Fruit fly (Drosophila melanogaster) whole organism, embryonic: ENCODE results near the gene CG12379.

ENCODE experiments used
- Adf1 ChIP-seq: fragments of 200-800 bp; sonication (Bioruptor generic); IDR thresholded peaks from 2 replicates; pipeline ENCODE4 v1.3.6; 2022; ENCODE audit warnings: missing biosample characterization, missing genetic modification characterization
- Antp ChIP-seq: fragments of 200-800 bp; sonication (Bioruptor generic); optimal IDR thresholded peaks from 3 replicates; lab custom pipeline; 2016; ENCODE audit warnings: missing biosample characterization, missing genetic modification characterization
- Asciz ChIP-seq: fragments of 200-800 bp; sonication (Bioruptor generic); optimal IDR thresholded peaks from 2 replicates; lab custom pipeline; 2017; ENCODE audit warnings: missing biosample characterization, mild to moderate bottlenecking, missing genetic modification characterization, missing genetic modification reagents
- CG10959 ChIP-seq: fragments of 200-800 bp; sonication (Bioruptor generic); IDR thresholded peaks from 2 replicates; pipeline ENCODE4 v1.3.6; 2022; ENCODE audit warnings: missing biosample characterization, missing genetic modification characterization
- CG11398 ChIP-seq: fragments of 200-800 bp; sonication (Bioruptor generic); optimal IDR thresholded peaks from 2 replicates; lab custom pipeline; 2016; ENCODE audit warnings: missing biosample characterization, missing genetic modification characterization
- CG11504 ChIP-seq: fragments of 200-800 bp; sonication (Bioruptor generic); optimal IDR thresholded peaks from 3 replicates; lab custom pipeline; 2019; ENCODE audit warnings: missing biosample characterization, mild to moderate bottlenecking, missing genetic modification characterization, moderate library complexity
- CG11723 ChIP-seq: fragments of 200-800 bp; sonication (Bioruptor generic); optimal IDR thresholded peaks from 2 replicates; lab custom pipeline; 2017; ENCODE audit warnings: missing biosample characterization, mild to moderate bottlenecking, missing genetic modification characterization
- CG12299 ChIP-seq: fragments of 200-800 bp; sonication (Bioruptor generic); optimal IDR thresholded peaks from 2 replicates; lab custom pipeline; 2018; ENCODE audit warnings: missing biosample characterization, mild to moderate bottlenecking, missing genetic modification characterization
- CG14860 ChIP-seq: fragments of 200-800 bp; sonication (Bioruptor generic); IDR thresholded peaks from 3 replicates; pipeline ENCODE4 v1.3.6; 2022; ENCODE audit warnings: missing biosample characterization, missing genetic modification characterization; ENCODE audit not compliant: partially characterized antibody
- CG15269 ChIP-seq: fragments of 200-800 bp; sonication (Bioruptor generic); optimal IDR thresholded peaks from 2 replicates; lab custom pipeline; 2018; ENCODE audit warnings: missing biosample characterization, mild to moderate bottlenecking, missing genetic modification characterization, moderate library complexity
- CG15696 ChIP-seq: fragments of 200-800 bp; sonication (Bioruptor generic); optimal IDR thresholded peaks from 2 replicates; lab custom pipeline; 2019; ENCODE audit warnings: missing biosample characterization, mild to moderate bottlenecking, missing genetic modification characterization, moderate library complexity
- CG17359 ChIP-seq: fragments of 200-800 bp; sonication (Bioruptor generic); optimal IDR thresholded peaks from 3 replicates; lab custom pipeline; 2018; ENCODE audit warnings: missing biosample characterization, mild to moderate bottlenecking, missing genetic modification characterization, moderate library complexity
- CG18476 ChIP-seq: fragments of 200-800 bp; sonication (Bioruptor generic); optimal IDR thresholded peaks from 2 replicates; lab custom pipeline; 2016; ENCODE audit warnings: missing biosample characterization, mild to moderate bottlenecking, missing genetic modification characterization
- CG2199 ChIP-seq: fragments of 200-800 bp; sonication (Bioruptor generic); IDR thresholded peaks from 3 replicates; pipeline ENCODE4 v1.3.6; 2022; ENCODE audit warnings: missing biosample characterization, missing genetic modification characterization
- CG3726 ChIP-seq: fragments of 200-800 bp; sonication (Bioruptor generic); IDR thresholded peaks from 3 replicates; pipeline ENCODE4, ENCODE4 v1.3.6; 2022; ENCODE audit warnings: missing biosample characterization, missing genetic modification characterization
- CG4617 ChIP-seq: fragments of 200-800 bp; sonication (Bioruptor generic); optimal IDR thresholded peaks from 3 replicates; lab custom pipeline; 2016; ENCODE audit warnings: missing biosample characterization, missing genetic modification characterization, borderline replicate concordance
- CG6683 ChIP-seq: fragments of 200-800 bp; sonication (Bioruptor generic); optimal IDR thresholded peaks from 2 replicates; lab custom pipeline; 2017; ENCODE audit warnings: missing biosample characterization, mild to moderate bottlenecking, missing genetic modification characterization, missing genetic modification reagents
- CG6765 ChIP-seq: fragments of 200-800 bp; sonication (Bioruptor generic); optimal IDR thresholded peaks from 3 replicates; lab custom pipeline; 2017; ENCODE audit warnings: missing biosample characterization, mild to moderate bottlenecking, missing genetic modification characterization
- CG7745 ChIP-seq: fragments of 200-800 bp; sonication (Bioruptor generic); optimal IDR thresholded peaks from 2 replicates; lab custom pipeline; 2018; ENCODE audit warnings: missing biosample characterization, mild to moderate bottlenecking, missing genetic modification characterization, moderate library complexity
- CG8281 ChIP-seq: fragments of 200-800 bp; sonication (Bioruptor generic); optimal IDR thresholded peaks from 2 replicates; lab custom pipeline; 2018; ENCODE audit warnings: missing biosample characterization, mild to moderate bottlenecking, missing genetic modification characterization, moderate library complexity
- CG9932 ChIP-seq: fragments of 200-800 bp; sonication (Bioruptor generic); IDR thresholded peaks from 2 replicates; pipeline ENCODE4 v1.3.6; 2022; ENCODE audit warnings: missing biosample characterization, missing genetic modification characterization
- CoRest ChIP-seq: fragments of 200-800 bp; sonication (Bioruptor generic); optimal IDR thresholded peaks from 3 replicates; lab custom pipeline; 2018; ENCODE audit warnings: missing biosample characterization, mild to moderate bottlenecking, missing genetic modification characterization, moderate library complexity
- Hr39 ChIP-seq: fragments of >200 bp; optimal IDR thresholded peaks from 2 replicates; lab custom pipeline; 2017
- Jarid2 ChIP-seq: fragments of 200-800 bp; sonication (Bioruptor generic); optimal IDR thresholded peaks from 3 replicates; lab custom pipeline; 2017; ENCODE audit warnings: mild to moderate bottlenecking, missing biosample characterization, missing genetic modification reagents, missing genetic modification characterization
- Med ChIP-seq: fragments of 200-800 bp; sonication (Bioruptor generic); peaks from one replicate; lab custom pipeline; 2016; ENCODE audit warnings: missing biosample characterization, missing genetic modification characterization, mild to moderate bottlenecking, inconsistent platforms, moderate library complexity
- NFAT ChIP-seq: fragments of 200-800 bp; sonication (Bioruptor generic); IDR thresholded peaks from 2 replicates; pipeline ENCODE4 v1.3.6; 2022; ENCODE audit warnings: missing biosample characterization, missing genetic modification characterization
- Nf-YB ChIP-seq: fragments of 200-800 bp; sonication (Bioruptor generic); optimal IDR thresholded peaks from 3 replicates; lab custom pipeline; 2019; ENCODE audit warnings: missing biosample characterization, mild to moderate bottlenecking, missing genetic modification characterization, moderate library complexity
- Side ChIP-seq: fragments of 200-800 bp; sonication (Bioruptor generic); optimal IDR thresholded peaks from 2 replicates; lab custom pipeline; 2016; ENCODE audit warnings: missing biosample characterization, missing genetic modification characterization
- Sry-δ ChIP-seq: fragments of 200-800 bp; sonication (Bioruptor generic); optimal IDR thresholded peaks from 2 replicates; lab custom pipeline; 2016; ENCODE audit warnings: missing biosample characterization, missing genetic modification characterization
- Stat92E ChIP-seq, 3 experiments: fragments of >200 bp in 2 of 3; fragments of 200-800 bp in 1 of 3; sonication (Bioruptor generic) in 1 of 3; optimal IDR thresholded peaks; 2 replicates each; lab custom pipeline; 2017 to 2019; ENCODE audit warnings: missing biosample characterization in 3 of 3, missing genetic modification characterization in 3 of 3, mild to moderate bottlenecking in 1 of 3, moderate library complexity in 1 of 3
- abd-A ChIP-seq: fragments of 200-800 bp; sonication (Bioruptor generic); optimal IDR thresholded peaks from 3 replicates; lab custom pipeline; 2019; ENCODE audit warnings: missing biosample characterization, mild to moderate bottlenecking, missing genetic modification characterization, moderate library complexity
- amos ChIP-seq: fragments of 200-800 bp; sonication (Bioruptor generic); IDR thresholded peaks from 2 replicates; pipeline ENCODE4 v1.3.6; 2022; ENCODE audit warnings: missing biosample characterization, missing genetic modification characterization; ENCODE audit not compliant: partially characterized antibody
- btn ChIP-seq: fragments of 200-800 bp; sonication (Bioruptor generic); optimal IDR thresholded peaks from 2 replicates; lab custom pipeline; 2016; ENCODE audit warnings: missing biosample characterization, missing genetic modification characterization
- dan ChIP-seq: fragments of 200-800 bp; sonication (Bioruptor generic); IDR thresholded peaks from 2 replicates; pipeline ENCODE4 v1.3.6; 2022; ENCODE audit warnings: missing biosample characterization, missing genetic modification characterization
- gce ChIP-seq: fragments of 200-800 bp; sonication (Bioruptor generic); IDR thresholded peaks from 3 replicates; pipeline ENCODE4 v1.3.6; 2022; ENCODE audit warnings: missing biosample characterization, missing genetic modification characterization
- lov ChIP-seq, 2 experiments: fragments of 200-800 bp in 1 of 2; fragments of >200 bp in 1 of 2; sonication (Bioruptor generic) in 1 of 2; IDR thresholded peaks in 1 of 2; optimal IDR thresholded peaks in 1 of 2; 2 replicates in 1 of 2; 3 replicates in 1 of 2; pipeline versions ENCODE4 v1.3.6 to Lab custom; 2017 to 2022; ENCODE audit warnings: missing biosample characterization in 1 of 2, missing genetic modification characterization in 1 of 2
- maf-S ChIP-seq: fragments of 200-800 bp; sonication (Bioruptor generic); optimal IDR thresholded peaks from 2 replicates; lab custom pipeline; 2016; ENCODE audit warnings: missing biosample characterization, missing genetic modification characterization
- mld ChIP-seq: fragments of 200-800 bp; sonication (Bioruptor generic); IDR thresholded peaks from 3 replicates; pipeline ENCODE4 v1.3.6; 2022; ENCODE audit warnings: missing biosample characterization, missing genetic modification characterization; ENCODE audit not compliant: partially characterized antibody
- peb ChIP-seq: fragments of 200-800 bp; sonication (Bioruptor generic); IDR thresholded peaks from 2 replicates; pipeline ENCODE4 v1.3.6; 2022; ENCODE audit warnings: missing biosample characterization, missing genetic modification characterization
- pho ChIP-seq: fragments of 200-800 bp; sonication (Bioruptor generic); optimal IDR thresholded peaks from 2 replicates; lab custom pipeline; 2016; ENCODE audit warnings: missing biosample characterization, missing genetic modification characterization
- run ChIP-seq: fragments of 200-800 bp; sonication (Bioruptor generic); optimal IDR thresholded peaks from 3 replicates; lab custom pipeline; 2018; ENCODE audit warnings: missing biosample characterization, mild to moderate bottlenecking, missing genetic modification characterization
- sc ChIP-seq, 3 experiments: fragments of >200 bp in 2 of 3; fragments of 200-800 bp in 1 of 3; sonication (Bioruptor generic) in 1 of 3; optimal IDR thresholded peaks; 2 replicates in 2 of 3; 3 replicates in 1 of 3; lab custom pipeline; 2017; ENCODE audit warnings: mild to moderate bottlenecking in 1 of 3, missing biosample characterization in 1 of 3, missing genetic modification characterization in 1 of 3, missing genetic modification reagents in 1 of 3
- sd ChIP-seq: fragments of 200-800 bp; sonication (Bioruptor generic); optimal IDR thresholded peaks from 3 replicates; lab custom pipeline; 2018; ENCODE audit warnings: missing biosample characterization, mild to moderate bottlenecking, missing genetic modification characterization, moderate library complexity
- sob ChIP-seq: fragments of 200-800 bp; sonication (Bioruptor generic); IDR thresholded peaks from 2 replicates; pipeline ENCODE4 v1.3.6; 2022; ENCODE audit warnings: missing biosample characterization, missing genetic modification characterization
- sqz ChIP-seq: fragments of 200-800 bp; sonication (Bioruptor generic); optimal IDR thresholded peaks from 3 replicates; lab custom pipeline; 2018; ENCODE audit warnings: missing biosample characterization, mild to moderate bottlenecking, missing genetic modification characterization
- sug ChIP-seq: fragments of 200-800 bp; optimal IDR thresholded peaks from 2 replicates; lab custom pipeline; 2019; ENCODE audit warnings: missing biosample characterization, mild to moderate bottlenecking, missing genetic modification characterization, moderate library complexity
- unc-4 ChIP-seq: fragments of 200-800 bp; sonication (Bioruptor generic); IDR thresholded peaks from 2 replicates; pipeline ENCODE4 v1.3.6; 2022; ENCODE audit warnings: missing biosample characterization, missing genetic modification characterization; ENCODE audit not compliant: partially characterized antibody
- wor ChIP-seq: fragments of 200-800 bp; sonication (Bioruptor generic); IDR thresholded peaks from 2 replicates; pipeline ENCODE4 v1.3.6; 2022; ENCODE audit warnings: missing biosample characterization, missing genetic modification characterization

Gene CG12379

dm6 chrX:15738890-15739550, 5.2 kb upstream of the CG12379 start, which contains the start of the genes CG11679 and CG8206 (continued):
- TF ChIP-seq Med, result peak; percentile 91
- no peak for TF ChIP-seq lov (optimal IDR thresholded peaks at IDR 0.05; lab: Kevin White, UChicago)
- no peak for TF ChIP-seq lov (GFP tag; IDR thresholded peaks at IDR 0.05; lab: Robert Waterston, UW)
- no peak for TF ChIP-seq Stat92E (GFP tag; optimal IDR thresholded peaks at IDR 0.05; lab: Kevin White, UChicago)
- no peak for TF ChIP-seq CG18476 (GFP tag; lab: Kevin White, UChicago)
- no peak for TF ChIP-seq Hr39
- no peak for TF ChIP-seq Asciz
- no peak for TF ChIP-seq gce (GFP tag; lab: Robert Waterston, UW)
- TF ChIP-seq CG3726, result no peak
- no peak for TF ChIP-seq sqz (GFP tag; lab: Kevin White, UChicago)
- TF ChIP-seq dan (GFP tag; lab: Robert Waterston, UW), result no peak
- peak; percentile 5 for TF ChIP-seq CG4617
- peak; percentile 59 for TF ChIP-seq Antp (GFP tag; lab: Kevin White, UChicago)
- no peak for TF ChIP-seq CG11398 (GFP tag; lab: Kevin White, UChicago)
- TF ChIP-seq Sry-δ (GFP tag; lab: Kevin White, UChicago), result peak; percentile 75
- TF ChIP-seq CG14860 (GFP tag; lab: Robert Waterston, UW), result no peak
- TF ChIP-seq CoRest, result peak; percentile 59
- no peak for TF ChIP-seq CG2199 (GFP tag; lab: Robert Waterston, UW)
- TF ChIP-seq NFAT (GFP tag; lab: Robert Waterston, UW), result no peak
- peak; percentile 61 for TF ChIP-seq CG9932 (GFP tag; lab: Robert Waterston, UW)
- TF ChIP-seq wor (GFP tag; lab: Robert Waterston, UW), result no peak
- no peak for TF ChIP-seq Side (GFP tag; lab: Kevin White, UChicago)
- TF ChIP-seq CG10959 (GFP tag; lab: Robert Waterston, UW), result no peak
- peak; percentile 1 for TF ChIP-seq CG15696 (tag; lab: Kevin White, UChicago)
- peak; percentile 18 for TF ChIP-seq pho (GFP tag; lab: Kevin White, UChicago)
- TF ChIP-seq Adf1, result no peak
- TF ChIP-seq run, result no peak
- TF ChIP-seq btn, result no peak
- TF ChIP-seq sd (tag; lab: Kevin White, UChicago), result no peak
- no peak for TF ChIP-seq CG11723 (GFP tag; lab: Kevin White, UChicago)
- no peak for TF ChIP-seq CG8281 (tag; lab: Kevin White, UChicago)
- TF ChIP-seq CG11504 (tag; lab: Kevin White, UChicago), result no peak
- no peak for TF ChIP-seq CG6765 (GFP tag; lab: Kevin White, UChicago)
- TF ChIP-seq peb (GFP tag; lab: Robert Waterston, UW), result no peak
- TF ChIP-seq Nf-YB (GFP tag; lab: Kevin White, UChicago), result no peak
- no peak for TF ChIP-seq CG7745
- no peak for TF ChIP-seq maf-S (GFP tag; lab: Kevin White, UChicago)
- 0 out of 2 replicates have a peak, but pooled peaks have one; percentile 48 for TF ChIP-seq unc-4 (GFP tag; lab: Robert Waterston, UW)
- no peak for TF ChIP-seq mld (GFP tag; lab: Robert Waterston, UW)
- no peak for TF ChIP-seq CG12299 (tag; lab: Kevin White, UChicago)
- no peak for TF ChIP-seq abd-A (tag; lab: Kevin White, UChicago)
- TF ChIP-seq CG15269 (tag; lab: Kevin White, UChicago), result peak; percentile 32
- peak; percentile 24; the same call in 1 of the 2 replicates for TF ChIP-seq sob
- no peak for TF ChIP-seq CG6683 (GFP tag; lab: Kevin White, UChicago)
- TF ChIP-seq sug (tag; lab: Kevin White, UChicago), result peak; percentile 71
- no peak for TF ChIP-seq amos
- no peak for TF ChIP-seq sc (optimal IDR thresholded peaks at IDR 0.05; lab: Kevin White, UChicago)
- no peak for TF ChIP-seq sc (GFP tag; optimal IDR thresholded peaks at IDR 0.05; lab: Kevin White, UChicago)
- TF ChIP-seq CG17359 (tag; lab: Kevin White, UChicago), result no peak
- no peak for TF ChIP-seq Jarid2
